Fruit fly (Drosophila melanogaster): ENCODE results near the gene Sec61gamma.

The Sec61gamma gene

DNA sequence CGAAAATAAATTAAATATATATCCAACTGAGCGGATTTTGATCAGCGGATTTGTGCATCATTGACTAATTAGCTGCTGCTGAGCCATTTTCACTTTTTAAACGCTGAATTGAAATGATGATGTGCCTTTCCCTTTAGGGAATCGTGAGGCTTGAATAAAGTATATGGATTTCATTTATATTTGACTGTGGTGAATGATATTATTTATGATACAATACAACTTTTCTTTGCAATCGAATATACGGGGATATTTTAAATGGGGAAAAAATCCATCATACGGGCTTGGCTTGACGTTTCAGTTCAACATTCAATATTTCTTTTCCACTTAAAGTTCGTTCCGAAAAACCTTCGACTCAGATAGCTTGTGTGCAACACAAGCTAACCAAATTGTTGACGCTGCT, 31.9 kb upstream of the Sec61gamma start, which contains the start of the genes Shawn and Tyler:
TSS of gene Shawn (plus strand) at position 301 of the 400 bp plus-strand sequence.
TSS of gene Tyler (plus strand) at position 301 of the 400 bp plus-strand sequence.
- TF ChIP-seq psq (optimal IDR thresholded peaks at IDR 0.05) (no peak), Sin3A (optimal IDR thresholded peaks at IDR 0.05) (no peak), ttk (optimal IDR thresholded peaks at IDR 0.05) (no peak), Myc (optimal IDR thresholded peaks at IDR 0.05) (no peak), h (optimal IDR thresholded peaks at IDR 0.05) (no peak), insv (optimal IDR thresholded peaks at IDR 0.05) (no peak)

DNA sequence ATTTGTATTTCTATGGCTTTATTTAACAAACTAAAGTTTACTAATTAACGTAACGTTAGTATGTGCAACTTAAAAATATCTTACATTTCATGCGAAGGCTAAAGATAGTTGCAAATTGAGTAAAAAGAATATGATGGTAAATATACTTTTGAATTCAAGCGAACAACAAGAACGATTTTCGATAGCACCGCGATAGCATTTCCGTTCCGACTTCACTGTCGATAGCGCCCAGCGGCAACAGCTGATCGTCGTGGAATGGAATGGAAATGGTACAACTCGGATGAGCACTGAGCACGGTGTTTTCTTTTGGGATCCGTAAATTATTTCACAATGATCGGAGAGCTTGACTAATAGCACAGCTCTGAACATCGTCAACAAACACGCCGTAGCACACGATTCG, 29.7 kb upstream of the Sec61gamma start:
- TF ChIP-seq ttk (optimal IDR thresholded peaks at IDR 0.05) (no peak), Myc (optimal IDR thresholded peaks at IDR 0.05) (no peak), psq (optimal IDR thresholded peaks at IDR 0.05) (no peak), insv (optimal IDR thresholded peaks at IDR 0.05) (no peak), h (optimal IDR thresholded peaks at IDR 0.05) (no peak)

DNA sequence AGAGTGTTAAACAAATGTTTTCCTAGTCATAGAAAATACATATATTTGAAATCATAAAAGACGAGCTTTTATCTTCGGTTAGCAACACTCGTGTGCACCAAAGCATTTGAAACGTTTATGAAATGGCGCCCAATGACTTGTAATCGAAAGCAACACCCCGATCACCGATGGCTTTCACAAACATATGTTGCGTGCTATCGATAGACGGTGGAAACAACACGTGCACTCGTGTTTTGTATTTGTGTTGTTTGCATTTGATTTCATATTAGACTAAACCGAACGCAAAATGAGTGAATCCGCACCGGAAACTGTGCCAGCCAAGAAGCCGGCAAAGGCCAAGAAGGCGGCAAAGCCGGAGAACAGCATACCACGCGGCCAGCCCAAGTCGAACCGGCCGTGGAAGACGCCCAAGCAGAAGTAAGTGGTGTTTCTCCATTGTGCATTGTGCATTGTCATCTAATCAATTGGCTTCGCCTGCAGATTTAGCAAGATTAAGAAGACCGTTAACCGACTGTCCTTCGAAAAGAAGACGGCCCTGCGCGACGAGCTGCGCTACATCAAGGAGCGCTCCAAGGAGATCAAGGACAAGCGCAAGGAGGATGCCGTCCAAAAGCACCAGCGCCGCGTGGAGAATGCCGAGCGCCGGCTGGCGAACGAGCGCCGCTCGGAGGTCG, 27.0 kb upstream of the Sec61gamma start, which contains the start of gene CG14210:
TSS of gene CG14210 (plus strand) at position 207 of the 674 bp plus-strand sequence.
- TF ChIP-seq psq (optimal IDR thresholded peaks at IDR 0.05) (no peak), Sin3A (optimal IDR thresholded peaks at IDR 0.05) (no peak), ttk (optimal IDR thresholded peaks at IDR 0.05) (no peak), Myc (optimal IDR thresholded peaks at IDR 0.05) (no peak), h (optimal IDR thresholded peaks at IDR 0.05) (no peak), insv (optimal IDR thresholded peaks at IDR 0.05) (no peak)

DNA sequence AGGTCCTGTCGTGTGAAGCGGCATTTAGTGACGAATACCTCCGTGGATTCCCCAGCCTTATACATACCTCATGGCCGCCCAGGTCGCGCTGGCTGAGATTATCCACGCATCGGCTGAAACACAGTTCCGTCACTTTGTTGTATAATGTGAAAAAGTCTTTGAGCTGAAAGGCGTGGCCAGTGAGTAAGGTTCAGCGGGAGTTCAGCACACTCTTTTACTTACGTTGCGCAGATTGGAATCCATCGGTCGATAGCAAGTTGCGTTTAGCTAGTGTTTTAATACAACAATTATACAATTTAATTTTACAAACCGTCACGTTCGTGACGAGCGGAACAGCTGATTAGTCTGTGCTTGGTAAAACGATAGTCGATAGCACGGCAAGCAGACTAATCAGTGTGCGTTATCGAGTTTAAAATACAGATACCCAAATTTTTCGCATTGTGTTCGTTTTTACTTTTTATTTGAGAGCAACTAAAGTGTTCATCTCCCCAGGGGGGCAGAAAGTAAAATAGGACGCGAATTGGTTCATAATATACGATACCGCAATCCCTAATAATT, 24.9 kb upstream of the Sec61gamma start, which contains the start of the genes Pstk and Tim9b:
TSS of gene Pstk (minus strand) at position 355 of the 558 bp plus-strand sequence.
TSS of gene Tim9b (minus strand) at position 355 of the 558 bp plus-strand sequence.
- TF ChIP-seq psq (optimal IDR thresholded peaks at IDR 0.05): no peak
- TF ChIP-seq insv (optimal IDR thresholded peaks at IDR 0.05): no peak
- no peak for TF ChIP-seq Myc (optimal IDR thresholded peaks at IDR 0.05)
- TF ChIP-seq Sin3A (optimal IDR thresholded peaks at IDR 0.05): no peak
- TF ChIP-seq h (optimal IDR thresholded peaks at IDR 0.05): no peak
- no peak for TF ChIP-seq ttk (optimal IDR thresholded peaks at IDR 0.05)

DNA sequence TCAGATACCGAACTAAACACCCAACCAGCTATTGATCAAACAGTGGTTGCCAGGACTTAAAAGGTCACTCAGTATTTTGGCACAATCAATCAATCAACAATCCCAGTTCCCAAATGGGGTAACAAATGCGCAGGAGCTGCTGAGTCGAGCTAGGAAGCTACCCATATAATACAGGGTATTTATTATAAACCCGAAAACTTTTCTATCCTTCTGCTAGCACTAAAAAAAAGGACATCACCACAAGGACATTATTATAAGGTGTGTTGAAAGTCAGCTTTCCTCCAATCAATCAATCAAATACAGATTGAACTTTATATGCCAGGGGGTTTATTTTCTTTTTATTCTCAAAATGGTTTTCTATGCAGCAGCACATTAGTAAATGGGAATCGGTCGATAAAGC, 22.0 kb upstream of the Sec61gamma start, which contains the start of gene CG14221:
TSS of gene CG14221 (minus strand) at position 101 of the 400 bp plus-strand sequence.
- no peak for TF ChIP-seq psq (optimal IDR thresholded peaks at IDR 0.05)
- no peak for TF ChIP-seq Sin3A (optimal IDR thresholded peaks at IDR 0.05)
- no peak for TF ChIP-seq ttk (optimal IDR thresholded peaks at IDR 0.05)
- TF ChIP-seq h (optimal IDR thresholded peaks at IDR 0.05): no peak
- TF ChIP-seq Myc (optimal IDR thresholded peaks at IDR 0.05): no peak
- TF ChIP-seq insv (optimal IDR thresholded peaks at IDR 0.05): no peak

DNA sequence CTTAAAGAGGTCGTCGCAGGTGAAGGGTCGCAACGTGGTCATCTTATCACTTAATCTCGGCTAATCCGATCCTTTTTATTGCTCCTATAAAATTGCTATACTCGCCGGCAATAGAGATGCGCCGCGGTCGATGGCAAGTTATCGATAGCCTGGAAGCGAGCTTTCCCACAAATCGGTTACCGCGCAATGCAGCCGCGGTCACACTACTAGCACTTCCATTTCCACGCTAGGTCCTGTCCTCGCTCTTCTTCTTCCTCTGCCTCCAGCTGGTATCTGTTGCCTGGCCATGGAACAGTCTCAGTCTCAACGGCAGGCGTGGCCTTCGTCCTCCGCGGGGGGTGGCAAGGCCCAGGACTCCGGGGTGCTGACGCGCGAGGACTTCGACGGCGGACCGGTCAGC, 20.2 kb upstream of the Sec61gamma start, which contains the start of the genes Naa20A and MKP-4:
TSS of gene Naa20A (minus strand) at position 151 of the 400 bp plus-strand sequence.
TSS of gene MKP-4 (plus strand) at position 191 of the 400 bp plus-strand sequence.
- TF ChIP-seq ttk (optimal IDR thresholded peaks at IDR 0.05): no peak
- no peak for TF ChIP-seq h (optimal IDR thresholded peaks at IDR 0.05)

DNA sequence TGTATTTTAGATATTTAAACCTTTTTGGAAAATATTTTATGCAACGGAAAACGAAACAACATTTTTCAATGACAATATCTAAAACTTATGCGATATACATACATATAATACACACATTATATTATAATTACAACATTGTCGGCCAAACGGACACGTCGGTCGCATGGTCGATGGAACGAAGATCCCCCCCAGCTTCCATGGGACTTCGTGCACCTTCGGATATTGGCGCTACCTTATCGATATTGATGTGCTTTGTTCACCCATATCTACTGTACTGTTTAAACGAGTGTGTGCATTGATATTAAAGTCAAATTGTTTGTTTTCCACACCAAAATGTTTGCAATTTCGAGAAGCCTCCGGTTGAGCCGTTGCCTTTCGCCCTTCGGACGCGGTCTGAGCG, 17.7 kb upstream of the Sec61gamma start, which contains the start of gene CG14212:
TSS of gene CG14212 (plus strand) at position 301 of the 400 bp plus-strand sequence.
- TF ChIP-seq Sin3A (optimal IDR thresholded peaks at IDR 0.05) (no peak), psq (optimal IDR thresholded peaks at IDR 0.05) (no peak)

DNA sequence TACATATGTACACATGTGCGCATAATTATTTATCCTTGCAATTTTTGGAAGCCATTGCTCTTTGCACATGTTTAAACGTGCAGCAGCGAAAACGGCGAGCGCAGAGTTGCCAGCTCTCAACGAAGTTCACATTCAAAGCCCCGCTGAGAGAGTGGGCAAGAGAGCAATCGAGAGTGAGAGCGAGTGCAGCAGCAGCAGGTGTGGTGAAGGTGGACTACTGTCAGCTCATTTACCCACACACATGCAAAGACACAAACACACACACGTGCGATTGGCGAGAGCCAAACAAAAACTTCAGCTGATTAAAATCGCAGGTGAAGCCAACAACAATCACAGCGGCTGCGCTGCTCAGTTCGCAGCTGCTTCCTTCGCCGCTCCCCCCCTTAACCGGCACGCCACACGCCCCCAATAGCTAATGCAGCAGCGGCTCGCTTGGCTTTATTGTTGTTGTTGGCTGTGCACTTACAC, 11.7 kb upstream of the Sec61gamma start:
- TF ChIP-seq Myc (optimal IDR thresholded peaks at IDR 0.05) (no peak), ttk (optimal IDR thresholded peaks at IDR 0.05) (no peak), insv (optimal IDR thresholded peaks at IDR 0.05) (no peak), psq (optimal IDR thresholded peaks at IDR 0.05) (no peak), Sin3A (optimal IDR thresholded peaks at IDR 0.05) (no peak), h (optimal IDR thresholded peaks at IDR 0.05) (no peak)

DNA sequence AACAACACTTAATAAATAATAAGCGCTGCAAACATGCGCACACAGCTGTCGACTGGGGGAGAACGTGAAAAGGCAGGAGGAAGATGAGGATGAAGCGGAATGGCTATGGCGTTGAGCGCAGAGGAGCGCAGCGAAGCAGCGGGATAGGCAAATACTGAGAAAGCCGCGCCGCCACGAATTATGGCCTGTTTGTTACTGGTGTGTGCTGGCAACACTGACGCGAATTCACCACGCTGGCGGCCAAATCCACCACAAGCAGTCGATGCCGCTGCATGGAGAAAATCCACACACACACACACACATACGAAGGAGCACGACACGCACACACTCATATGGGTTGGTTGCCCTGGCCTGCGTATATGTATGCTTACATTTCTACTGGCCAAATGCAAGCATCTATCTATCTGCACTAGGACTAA, 6.1 kb upstream of the Sec61gamma start:
- no peak for TF ChIP-seq h (optimal IDR thresholded peaks at IDR 0.05)
- TF ChIP-seq psq (optimal IDR thresholded peaks at IDR 0.05): no peak
- TF ChIP-seq insv (optimal IDR thresholded peaks at IDR 0.05): no peak
- no peak for TF ChIP-seq Sin3A (optimal IDR thresholded peaks at IDR 0.05)
- TF ChIP-seq ttk (optimal IDR thresholded peaks at IDR 0.05): no peak
- TF ChIP-seq Myc (optimal IDR thresholded peaks at IDR 0.05): no peak

DNA sequence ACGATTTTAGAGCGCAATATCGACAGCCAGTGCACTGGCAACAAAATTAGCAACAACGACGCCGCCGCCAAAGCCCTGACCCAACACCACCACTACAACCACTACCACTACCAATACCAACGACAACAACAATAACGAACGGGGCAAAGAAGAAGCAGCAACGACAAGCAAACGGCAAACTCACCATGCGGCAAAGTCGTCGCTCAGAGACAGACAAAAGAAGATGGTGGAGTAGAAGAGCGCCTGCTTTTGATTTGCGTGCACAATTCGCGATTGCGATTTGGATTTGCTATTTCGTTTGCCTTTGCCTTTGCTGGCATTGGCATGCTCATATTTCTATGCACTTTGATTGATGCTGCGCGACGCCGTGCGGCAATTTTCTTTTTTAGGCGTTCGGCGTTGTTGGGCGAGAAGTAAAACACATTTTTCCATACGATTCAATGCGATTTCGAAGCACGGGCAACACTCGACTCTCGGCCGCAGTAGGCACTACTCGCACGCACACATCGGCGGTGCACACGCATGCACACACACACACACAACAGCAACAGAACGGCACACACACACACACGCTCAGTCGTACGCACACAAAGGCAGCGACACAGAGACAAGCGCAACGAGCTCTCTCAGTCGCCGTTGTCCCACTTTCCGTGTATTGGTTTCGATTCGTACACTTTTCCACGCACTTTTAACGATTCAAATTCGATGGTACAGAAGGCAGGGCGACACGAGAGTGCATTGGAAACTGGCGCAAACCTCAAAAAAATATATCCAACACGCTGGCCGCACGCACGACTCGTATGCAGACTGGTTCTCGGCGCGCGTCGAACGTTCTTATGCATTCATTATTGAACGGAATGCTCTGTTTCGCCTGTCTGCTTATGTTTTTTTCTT, 5.4 kb upstream of the Sec61gamma start:
- TF ChIP-seq h (optimal IDR thresholded peaks at IDR 0.05) (no peak), psq (optimal IDR thresholded peaks at IDR 0.05) (no peak), ttk (optimal IDR thresholded peaks at IDR 0.05) (no peak), insv (optimal IDR thresholded peaks at IDR 0.05) (no peak), Myc (optimal IDR thresholded peaks at IDR 0.05) (no peak), Sin3A (optimal IDR thresholded peaks at IDR 0.05) (no peak)

DNA sequence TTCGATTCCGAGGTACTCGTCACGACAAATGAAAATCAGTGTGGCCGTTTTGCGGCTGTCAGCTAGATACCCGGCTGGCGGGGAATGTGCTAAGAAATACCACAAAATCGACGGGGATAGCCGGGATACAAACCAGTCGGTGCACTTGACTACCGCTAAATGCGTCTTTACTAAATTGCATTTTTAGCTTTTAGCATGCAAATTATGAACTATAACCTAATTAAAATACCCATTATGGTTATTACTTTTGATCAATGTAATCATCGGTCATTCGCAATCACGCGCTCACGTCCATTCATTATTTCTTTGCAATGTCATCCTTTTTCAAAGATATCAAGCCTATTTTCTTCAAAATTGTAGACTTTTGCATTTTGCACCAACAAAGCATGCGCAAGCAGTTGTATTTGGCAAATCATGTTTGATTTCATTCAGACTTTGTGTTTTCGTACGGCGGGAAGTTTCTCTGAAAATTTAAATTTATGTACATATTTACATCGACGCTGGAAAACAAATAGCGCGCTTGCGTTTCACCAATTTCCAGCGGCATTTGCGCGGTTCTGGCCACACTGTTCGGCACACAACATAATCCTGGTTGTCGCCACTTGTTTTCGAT, 4.7 kb upstream of the Sec61gamma start, which contains the start of gene Rcd-1:
TSS of gene Rcd-1 (plus strand) at position 440 of the 613 bp plus-strand sequence.
- no peak for TF ChIP-seq Myc (optimal IDR thresholded peaks at IDR 0.05)
- no peak for TF ChIP-seq h (optimal IDR thresholded peaks at IDR 0.05)
- TF ChIP-seq Sin3A (optimal IDR thresholded peaks at IDR 0.05): no peak
- TF ChIP-seq insv (optimal IDR thresholded peaks at IDR 0.05): no peak
- no peak for TF ChIP-seq ttk (optimal IDR thresholded peaks at IDR 0.05)
- no peak for TF ChIP-seq psq (optimal IDR thresholded peaks at IDR 0.05)
